Fruit fly (Drosophila melanogaster) whole organism, embryonic: Measurements from ENCODE around the gene Mzt1.

Experiments
- ATbp ChIP-seq: fragments of 200-800 bp; sonication (Bioruptor generic); optimal IDR thresholded peaks from 2 replicates; lab custom pipeline; 2017; ENCODE audit warnings: missing biosample characterization, mild to moderate bottlenecking, missing genetic modification characterization, missing genetic modification reagents
- Atf6 ChIP-seq: fragments of 200-800 bp; sonication (Bioruptor generic); IDR thresholded peaks from 2 replicates; pipeline ENCODE4 v1.3.6; 2022; ENCODE audit warnings: missing biosample characterization, missing genetic modification characterization
- Bgb ChIP-seq: fragments of 200-800 bp; sonication (Bioruptor generic); IDR thresholded peaks from 2 replicates; pipeline ENCODE4 v1.3.6; 2022; ENCODE audit warnings: missing biosample characterization, missing genetic modification characterization; ENCODE audit not compliant: partially characterized antibody
- CG11085 ChIP-seq: fragments of 200-800 bp; sonication (Bioruptor generic); IDR thresholded peaks from 2 replicates; pipeline ENCODE4 v1.3.6; 2022; ENCODE audit warnings: missing biosample characterization, missing genetic modification characterization
- CG11247 ChIP-seq: fragments of 200-800 bp; sonication (Bioruptor generic); IDR thresholded peaks from 2 replicates; pipeline ENCODE4 v1.3.6; 2022; ENCODE audit warnings: missing biosample characterization, missing genetic modification characterization
- CG13287 ChIP-seq: fragments of 200-800 bp; sonication (Bioruptor generic); IDR thresholded peaks from 2 replicates; pipeline ENCODE4 v1.3.6; 2022; ENCODE audit warnings: missing biosample characterization, missing genetic modification characterization; ENCODE audit not compliant: partially characterized antibody
- CG14710 ChIP-seq: fragments of 200-800 bp; sonication (Bioruptor generic); optimal IDR thresholded peaks from 3 replicates; lab custom pipeline; 2019; ENCODE audit warnings: missing biosample characterization, mild to moderate bottlenecking, missing genetic modification characterization, moderate library complexity
- CG17359 ChIP-seq: fragments of 200-800 bp; sonication (Bioruptor generic); optimal IDR thresholded peaks from 3 replicates; lab custom pipeline; 2018; ENCODE audit warnings: missing biosample characterization, mild to moderate bottlenecking, missing genetic modification characterization, moderate library complexity
- CG32532 ChIP-seq: fragments of 200-800 bp; sonication (Bioruptor generic); IDR thresholded peaks from 2 replicates; pipeline ENCODE4 v1.3.6; 2022; ENCODE audit warnings: missing biosample characterization, missing genetic modification characterization
- CG33213 ChIP-seq: fragments of 200-800 bp; sonication (Bioruptor generic); optimal IDR thresholded peaks from 3 replicates; lab custom pipeline; 2016; ENCODE audit warnings: missing biosample characterization, missing genetic modification characterization
- CG3838 ChIP-seq: fragments of 200-800 bp; sonication (Bioruptor generic); optimal IDR thresholded peaks from 3 replicates; lab custom pipeline; 2016; ENCODE audit warnings: missing biosample characterization, missing genetic modification characterization
- CG43689 ChIP-seq: fragments of 200-800 bp; sonication (Bioruptor generic); IDR thresholded peaks from 2 replicates; pipeline ENCODE4 v1.3.6; 2022; ENCODE audit warnings: missing biosample characterization, missing genetic modification characterization
- CG4854 ChIP-seq: fragments of 200-800 bp; sonication (Bioruptor generic); optimal IDR thresholded peaks from 2 replicates; lab custom pipeline; 2016; ENCODE audit warnings: missing biosample characterization, missing genetic modification characterization, inconsistent platforms
- CG5180 ChIP-seq: fragments of 200-800 bp; sonication (Bioruptor generic); optimal IDR thresholded peaks from 3 replicates; lab custom pipeline; 2017; ENCODE audit warnings: missing biosample characterization, missing genetic modification characterization, mild to moderate bottlenecking, moderate library complexity, missing genetic modification reagents
- CG7372 ChIP-seq: fragments of 200-800 bp; sonication (Bioruptor generic); IDR thresholded peaks from 2 replicates; pipeline ENCODE4 v1.3.6; 2022; ENCODE audit warnings: missing biosample characterization, missing genetic modification characterization
- CG7963 ChIP-seq: fragments of 200-800 bp; sonication (Bioruptor generic); IDR thresholded peaks from 3 replicates; pipeline ENCODE4 v1.3.6; 2022; ENCODE audit warnings: missing biosample characterization, missing genetic modification characterization; ENCODE audit not compliant: partially characterized antibody
- CG8281 ChIP-seq: fragments of 200-800 bp; sonication (Bioruptor generic); optimal IDR thresholded peaks from 2 replicates; lab custom pipeline; 2018; ENCODE audit warnings: missing biosample characterization, mild to moderate bottlenecking, missing genetic modification characterization, moderate library complexity
- CTCF ChIP-seq: fragments of 200-800 bp; sonication (Bioruptor generic); optimal IDR thresholded peaks from 2 replicates; lab custom pipeline; 2017; ENCODE audit warnings: missing biosample characterization, mild to moderate bottlenecking, missing genetic modification characterization, moderate library complexity
- Camta ChIP-seq: fragments of 200-800 bp; sonication (Bioruptor generic); optimal IDR thresholded peaks from 2 replicates; lab custom pipeline; 2016; ENCODE audit warnings: missing biosample characterization, missing genetic modification characterization
- Dfd ChIP-seq, 2 experiments: fragments of >200 bp; optimal IDR thresholded peaks; 2 replicates each; lab custom pipeline; 2017; ENCODE audit warnings: missing biosample characterization in 2 of 2, missing genetic modification characterization in 2 of 2
- Ets65A ChIP-seq: fragments of 200-800 bp; sonication (Bioruptor generic); peaks from one replicate; lab custom pipeline; 2016; ENCODE audit warnings: missing biosample characterization, missing genetic modification characterization
- H2.0 ChIP-seq: fragments of 200-800 bp; sonication (Bioruptor generic); IDR thresholded peaks from 2 replicates; pipeline ENCODE4 v1.3.6; 2022; ENCODE audit warnings: missing biosample characterization, missing genetic modification characterization
- Hr39 ChIP-seq: fragments of >200 bp; optimal IDR thresholded peaks from 2 replicates; lab custom pipeline; 2017
- Jarid2 ChIP-seq: fragments of 200-800 bp; sonication (Bioruptor generic); optimal IDR thresholded peaks from 3 replicates; lab custom pipeline; 2017; ENCODE audit warnings: mild to moderate bottlenecking, missing biosample characterization, missing genetic modification reagents, missing genetic modification characterization
- Lhr ChIP-seq: fragments of 200-800 bp; sonication (Bioruptor generic); optimal IDR thresholded peaks from 3 replicates; lab custom pipeline; 2017; ENCODE audit warnings: mild to moderate bottlenecking, missing biosample characterization, missing genetic modification reagents, missing genetic modification characterization
- Med ChIP-seq: fragments of 200-800 bp; sonication (Bioruptor generic); peaks from one replicate; lab custom pipeline; 2016; ENCODE audit warnings: missing biosample characterization, missing genetic modification characterization, mild to moderate bottlenecking, inconsistent platforms, moderate library complexity
- Nf-YB ChIP-seq: fragments of 200-800 bp; sonication (Bioruptor generic); optimal IDR thresholded peaks from 3 replicates; lab custom pipeline; 2019; ENCODE audit warnings: missing biosample characterization, mild to moderate bottlenecking, missing genetic modification characterization, moderate library complexity
- Sin3A ChIP-seq: fragments of >200 bp; optimal IDR thresholded peaks from 2 replicates; lab custom pipeline; 2018
- Sry-δ ChIP-seq: fragments of 200-800 bp; sonication (Bioruptor generic); optimal IDR thresholded peaks from 2 replicates; lab custom pipeline; 2016; ENCODE audit warnings: missing biosample characterization, missing genetic modification characterization
- YL-1 ChIP-seq: fragments of 200-800 bp; sonication (Bioruptor generic); optimal IDR thresholded peaks from 3 replicates; lab custom pipeline; 2017; ENCODE audit warnings: missing biosample characterization, mild to moderate bottlenecking, missing genetic modification characterization
- abd-A ChIP-seq: fragments of 200-800 bp; sonication (Bioruptor generic); optimal IDR thresholded peaks from 3 replicates; lab custom pipeline; 2019; ENCODE audit warnings: missing biosample characterization, mild to moderate bottlenecking, missing genetic modification characterization, moderate library complexity
- ara ChIP-seq: fragments of 200-800 bp; sonication (Bioruptor generic); IDR thresholded peaks from 2 replicates; pipeline ENCODE4 v1.3.6; 2022; ENCODE audit warnings: missing biosample characterization, missing genetic modification characterization
- chinmo ChIP-seq: fragments of 200-800 bp; sonication (Bioruptor generic); IDR thresholded peaks from 4 replicates; pipeline ENCODE4 v1.3.6; 2022; ENCODE audit warnings: missing biosample characterization, missing genetic modification characterization; ENCODE audit not compliant: partially characterized antibody
- dimm ChIP-seq: fragments of 200-800 bp; sonication (Bioruptor generic); IDR thresholded peaks from 2 replicates; pipeline ENCODE4 v1.3.6; 2022; ENCODE audit warnings: missing biosample characterization, missing genetic modification characterization
- dmrt11E ChIP-seq: fragments of 200-800 bp; sonication (Bioruptor generic); optimal IDR thresholded peaks from 3 replicates; lab custom pipeline; 2018; ENCODE audit warnings: missing biosample characterization, mild to moderate bottlenecking, missing genetic modification characterization, moderate library complexity
- dpn ChIP-seq, 2 experiments: fragments of 200-800 bp; sonication (Bioruptor generic); optimal IDR thresholded peaks; 3 replicates each; lab custom pipeline; 2016; ENCODE audit warnings: missing biosample characterization in 2 of 2, missing genetic modification characterization in 2 of 2
- gce ChIP-seq: fragments of 200-800 bp; sonication (Bioruptor generic); IDR thresholded peaks from 3 replicates; pipeline ENCODE4 v1.3.6; 2022; ENCODE audit warnings: missing biosample characterization, missing genetic modification characterization
- gfzf ChIP-seq: fragments of 200-800 bp; sonication (Bioruptor generic); optimal IDR thresholded peaks from 2 replicates; lab custom pipeline; 2016; ENCODE audit warnings: missing biosample characterization, mild to moderate bottlenecking, missing genetic modification characterization, moderate library complexity
- insv ChIP-seq, 2 experiments: fragments of 200-800 bp; sonication (Bioruptor generic); optimal IDR thresholded peaks; 3 replicates each; lab custom pipeline; 2016 to 2018; ENCODE audit warnings: missing biosample characterization in 2 of 2, missing genetic modification characterization in 2 of 2
- maf-S ChIP-seq: fragments of 200-800 bp; sonication (Bioruptor generic); optimal IDR thresholded peaks from 2 replicates; lab custom pipeline; 2016; ENCODE audit warnings: missing biosample characterization, missing genetic modification characterization
- sc ChIP-seq, 3 experiments: fragments of >200 bp in 2 of 3; fragments of 200-800 bp in 1 of 3; sonication (Bioruptor generic) in 1 of 3; optimal IDR thresholded peaks; 2 replicates in 2 of 3; 3 replicates in 1 of 3; lab custom pipeline; 2017; ENCODE audit warnings: mild to moderate bottlenecking in 1 of 3, missing biosample characterization in 1 of 3, missing genetic modification characterization in 1 of 3, missing genetic modification reagents in 1 of 3
- sd ChIP-seq: fragments of 200-800 bp; sonication (Bioruptor generic); optimal IDR thresholded peaks from 3 replicates; lab custom pipeline; 2018; ENCODE audit warnings: missing biosample characterization, mild to moderate bottlenecking, missing genetic modification characterization, moderate library complexity
- shn ChIP-seq: fragments of 200-800 bp; sonication (Bioruptor generic); optimal IDR thresholded peaks from 3 replicates; lab custom pipeline; 2016; ENCODE audit warnings: missing biosample characterization, missing genetic modification characterization
- slbo ChIP-seq: fragments of 200-800 bp; sonication (Bioruptor generic); IDR thresholded peaks from 2 replicates; pipeline ENCODE4 v1.3.6; 2022; ENCODE audit warnings: missing biosample characterization, missing genetic modification characterization
- slou ChIP-seq: fragments of 200-800 bp; sonication (Bioruptor generic); optimal IDR thresholded peaks from 3 replicates; lab custom pipeline; 2016; ENCODE audit warnings: missing biosample characterization, missing genetic modification characterization
- stc ChIP-seq: fragments of 200-800 bp; sonication (Bioruptor generic); IDR thresholded peaks from 2 replicates; pipeline ENCODE4 v1.3.6; 2022; ENCODE audit warnings: missing biosample characterization, missing genetic modification characterization
- zen ChIP-seq: fragments of 200-800 bp; sonication (Bioruptor generic); optimal IDR thresholded peaks from 3 replicates; lab custom pipeline; 2018; ENCODE audit warnings: missing biosample characterization, mild to moderate bottlenecking, missing genetic modification characterization, moderate library complexity
- zf30C ChIP-seq: fragments of 200-800 bp; sonication (Bioruptor generic); optimal IDR thresholded peaks from 3 replicates; lab custom pipeline; 2018; ENCODE audit warnings: missing biosample characterization, mild to moderate bottlenecking, missing genetic modification characterization

Mzt1 gene

dm6 chr3L:2402206-2402605, 13.1 kb downstream of the Mzt1 start (continued):
- TF ChIP-seq abd-A (tag; lab: Kevin White, UChicago) (no peak), CG7372 (GFP tag; lab: Robert Waterston, UW) (no peak), insv (GFP tag; optimal IDR thresholded peaks at IDR 0.05; lab: Kevin White, UChicago) (no peak), H2.0 (GFP tag; lab: Robert Waterston, UW) (no peak), ara (GFP tag; lab: Robert Waterston, UW) (no peak), Lhr (no peak), Med (GFP tag; lab: Kevin White, UChicago) (peak; percentile 47), gfzf (no peak), chinmo (GFP tag; lab: Robert Waterston, UW) (0 out of 4 replicates have a peak, but pooled peaks have one; percentile 53), dmrt11E (no peak)

- no peak for TF ChIP-seq slbo
- TF ChIP-seq CTCF = peak; percentile 58
Measured at dm6 chr3L:2407271-2407670, 18.2 kb downstream of the Mzt1 start.

DNA sequence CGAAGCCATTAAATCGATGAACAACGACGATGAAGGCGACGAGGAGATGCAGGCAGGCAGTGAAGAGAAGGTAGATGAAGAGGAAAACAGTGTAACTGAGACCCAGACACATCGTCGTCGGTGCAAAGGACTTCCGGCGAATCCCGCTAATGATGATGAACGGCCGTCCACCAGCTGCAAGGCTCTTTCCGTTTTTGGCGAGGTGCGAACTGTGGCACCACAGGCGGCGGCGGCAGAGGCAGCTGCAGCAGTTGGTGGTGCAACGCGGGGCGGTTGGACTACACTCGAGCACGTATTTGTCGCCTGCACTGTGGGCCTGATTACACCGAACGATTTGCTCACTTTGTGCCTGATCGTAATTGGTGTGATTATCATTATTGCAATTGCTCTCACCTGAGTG, 18.9 kb downstream of the Mzt1 start:
- TF ChIP-seq Ets65A = peak; percentile 31
- peak; percentile 11; the same call in 1 of the 3 replicates for TF ChIP-seq CG7963 (GFP tag; lab: Robert Waterston, UW)
- no peak for TF ChIP-seq Nf-YB (GFP tag; lab: Kevin White, UChicago)
- peak; percentile 96 for TF ChIP-seq zen (tag; lab: Kevin White, UChicago)
- no peak for TF ChIP-seq CG5180 (GFP tag; lab: Kevin White, UChicago)
- TF ChIP-seq Hr39 (lab: Kevin White, UChicago) = no peak
- TF ChIP-seq ATbp (GFP tag; lab: Kevin White, UChicago) = no peak
- TF ChIP-seq Med (GFP tag; lab: Kevin White, UChicago) = peak; percentile 1
- TF ChIP-seq CG11247 (GFP tag; lab: Robert Waterston, UW) = no peak
- TF ChIP-seq CG3838 (GFP tag; lab: Kevin White, UChicago) = no peak
- TF ChIP-seq slou (GFP tag; lab: Kevin White, UChicago) = no peak
- peak; percentile 20; the same call in 1 of the 2 replicates for TF ChIP-seq CG11085 (GFP tag; lab: Robert Waterston, UW)
- no peak for TF ChIP-seq dimm (GFP tag; lab: Robert Waterston, UW)

- TF ChIP-seq Dfd (GFP tag; optimal IDR thresholded peaks at IDR 0.05; lab: Kevin White, UChicago) (no peak), CG33213 (GFP tag; lab: Kevin White, UChicago) (peak; percentile 18), CG4854 (GFP tag; lab: Kevin White, UChicago) (no peak), CG14710 (tag; lab: Kevin White, UChicago) (peak; percentile 23), shn (no peak), CG17359 (tag; lab: Kevin White, UChicago) (no peak), CG13287 (GFP tag; lab: Robert Waterston, UW) (peak; percentile 22; the same call in 1 of the 2 replicates), Atf6 (GFP tag; lab: Robert Waterston, UW) (no peak), sc (optimal IDR thresholded peaks at IDR 0.05; lab: Kevin White, UChicago) (no peak), sc (GFP tag; optimal IDR thresholded peaks at IDR 0.05; lab: Kevin White, UChicago) (no peak), CG43689 (no peak), Camta (GFP tag; lab: Kevin White, UChicago) (no peak), Jarid2 (peak; percentile 13), Med (GFP tag; lab: Kevin White, UChicago) (peak; percentile 82), dpn (GFP tag; optimal IDR thresholded peaks at IDR 0.05; lab: Kevin White, UChicago) (no peak), stc (GFP tag; lab: Robert Waterston, UW) (no peak), Sin3A (lab: Kevin White, UChicago) (no peak), zf30C (GFP tag; lab: Kevin White, UChicago) (no peak), CG8281 (tag; lab: Kevin White, UChicago) (no peak), gce (GFP tag; lab: Robert Waterston, UW) (no peak), maf-S (no peak), YL-1 (GFP tag; lab: Kevin White, UChicago) (no peak), sd (tag; lab: Kevin White, UChicago) (no peak), Bgb (peak; percentile 77), CG32532 (GFP tag; lab: Robert Waterston, UW) (peak; percentile 22; the same call in 1 of the 2 replicates), Sry-δ (GFP tag; lab: Kevin White, UChicago) (peak; percentile 8)
Measured at dm6 chr3L:2409289-2409688, 20.2 kb downstream of the Mzt1 start.
